Worm (Caenorhabditis elegans): ENCODE measurements around the gene fut-8.

ce11 chrV:5982722-5983121 lies 7.6 kb downstream of the fut-8 start:
- no peak for TF ChIP-seq zip-5 (tag; optimal IDR thresholded peaks at IDR 0.05)
- TF ChIP-seq unc-55 (GFP tag; optimal IDR thresholded peaks at IDR 0.05), result no peak
